Worm (Caenorhabditis elegans) whole organism, L3 larva: Measurements from ENCODE around the gene sip-1.

Experiments used
- ama-1 ChIP-seq: fragments of 150-350 bp; optimal IDR thresholded peaks from 2 replicates; lab custom pipeline; 2018
- ceh-28 ChIP-seq: fragments of 150-350 bp; optimal IDR thresholded peaks from 2 replicates; lab custom pipeline; 2014; ENCODE audit warnings: missing biosample characterization, missing genetic modification reagents, missing genetic modification characterization
- ceh-82 ChIP-seq: fragments of 150-350 bp; optimal IDR thresholded peaks from 2 replicates; lab custom pipeline; 2014; ENCODE audit warnings: missing biosample characterization, missing genetic modification characterization
- egl-27 ChIP-seq: sonication (generic microtip); optimal IDR thresholded peaks from 4 replicates; lab custom pipeline; 2017; ENCODE audit warnings: missing biosample characterization, missing genetic modification reagents, missing genetic modification characterization
- elt-3 ChIP-seq, 3 experiments: fragments of 150-350 bp in 1 of 3; sonication (generic microtip) in 2 of 3; optimal IDR thresholded peaks; 2 replicates in 2 of 3; 4 replicates in 1 of 3; lab custom pipeline; 2014 to 2017; ENCODE audit warnings: missing biosample characterization in 3 of 3, missing genetic modification characterization in 3 of 3
- eor-1 ChIP-seq, 2 experiments: fragments of 150-350 bp; optimal IDR thresholded peaks; 2 replicates each; lab custom pipeline; 2014 to 2018; ENCODE audit warnings: missing biosample characterization in 2 of 2, missing genetic modification characterization in 2 of 2
- fos-1 ChIP-seq: fragments of 150-350 bp; optimal IDR thresholded peaks from 2 replicates; lab custom pipeline; 2014; ENCODE audit warnings: missing biosample characterization, missing genetic modification characterization
- nhr-76 ChIP-seq: fragments of 150-350 bp; sonication (generic microtip); optimal IDR thresholded peaks from 5 replicates; lab custom pipeline; 2014; ENCODE audit warnings: missing biosample characterization, missing genetic modification characterization
- pha-4 ChIP-seq: fragments of 150-350 bp; optimal IDR thresholded peaks from 2 replicates; lab custom pipeline; 2014; ENCODE audit warnings: missing biosample characterization, missing genetic modification reagents, missing genetic modification characterization
- pqm-1 ChIP-seq: fragments of 150-350 bp; optimal IDR thresholded peaks from 2 replicates; lab custom pipeline; 2017; ENCODE audit warnings: missing biosample characterization, missing genetic modification characterization, inconsistent platforms
- skn-1 ChIP-seq: fragments of 150-350 bp; optimal IDR thresholded peaks from 2 replicates; lab custom pipeline; 2014; ENCODE audit warnings: missing biosample characterization, missing genetic modification characterization

DNA sequence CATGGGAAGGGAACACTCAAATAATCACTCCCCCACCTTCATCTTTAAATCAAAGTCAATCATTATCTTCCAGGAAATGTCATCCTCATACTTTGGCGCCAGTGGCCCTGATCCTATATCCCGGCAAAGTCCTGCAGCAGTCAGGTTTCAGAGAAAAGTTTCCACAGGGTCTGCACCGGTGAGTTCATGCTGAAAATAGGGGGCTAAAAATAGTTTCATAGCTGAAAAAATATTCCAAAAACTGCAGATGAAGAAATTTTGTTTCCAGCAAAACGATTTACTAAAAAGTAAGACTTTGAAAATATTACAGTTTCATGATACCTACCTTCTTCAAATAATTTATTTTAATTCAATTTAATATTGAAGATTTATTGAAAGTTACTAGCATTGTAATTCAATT is 18.5 kb downstream of the sip-1 start, which contains the start of gene ptr-25:
- no peak for TF ChIP-seq fos-1 (tag; lab: Kevin White, UChicago)
- TF ChIP-seq pha-4 (tag; lab: Kevin White, UChicago): no peak
- TF ChIP-seq nhr-76 (tag; lab: Kevin White, UChicago): no peak
- no peak for TF ChIP-seq elt-3 (tag; optimal IDR thresholded peaks at IDR 0.05; lab: Kevin White, UChicago)
- TF ChIP-seq ceh-82 (tag; lab: Kevin White, UChicago): no peak
- no peak for TF ChIP-seq egl-27 (tag; lab: Kevin White, UChicago)
- TF ChIP-seq eor-1 (tag; optimal IDR thresholded peaks at IDR 0.05; lab: Kevin White, UChicago): no peak
- no peak for TF ChIP-seq ceh-28 (tag; lab: Kevin White, UChicago)
- no peak for TF ChIP-seq pqm-1 (tag; lab: Kevin White, UChicago)
- TF ChIP-seq ama-1 (lab: Kevin White, UChicago): no peak
- no peak for TF ChIP-seq skn-1 (tag; lab: Kevin White, UChicago)
